Fruit fly (Drosophila melanogaster): ENCODE measurements around the gene CG11997.

The CG11997 gene

DNA sequence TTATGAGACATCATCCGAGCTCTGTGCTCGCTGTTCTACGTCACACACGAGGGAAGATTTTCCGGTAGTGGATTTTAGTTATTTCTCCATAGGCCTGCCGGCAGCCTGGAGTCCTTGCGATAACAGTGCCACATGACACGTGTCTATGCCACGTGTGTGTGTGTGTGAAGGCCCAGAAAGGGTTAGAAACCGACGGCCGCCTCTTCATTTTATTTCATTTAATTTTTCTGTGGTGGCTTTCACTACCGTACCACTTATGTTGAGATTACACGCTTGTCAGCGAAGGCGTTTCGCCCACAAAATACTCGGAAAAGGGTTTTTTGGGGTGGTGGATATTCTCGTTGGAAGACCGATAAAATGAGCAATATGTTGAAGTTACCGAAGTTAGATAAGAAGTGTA, 32.2 kb upstream of the CG11997 start:
- no peak for TF ChIP-seq CG31627 (GFP tag; optimal IDR thresholded peaks at IDR 0.05)
- no peak for TF ChIP-seq svp (GFP tag)
- no peak for TF ChIP-seq Hr39 (GFP tag; optimal IDR thresholded peaks at IDR 0.05)
- no peak for TF ChIP-seq OdsH (GFP tag; optimal IDR thresholded peaks at IDR 0.05)
- TF ChIP-seq ss (GFP tag; optimal IDR thresholded peaks at IDR 0.05): no peak
- TF ChIP-seq CG32006 (GFP tag; optimal IDR thresholded peaks at IDR 0.05): no peak
- no peak for TF ChIP-seq fd59A (GFP tag; optimal IDR thresholded peaks at IDR 0.05)
- no peak for TF ChIP-seq Smox (GFP tag; optimal IDR thresholded peaks at IDR 0.05)
- TF ChIP-seq CG1621 (tag; optimal IDR thresholded peaks at IDR 0.05): no peak
- no peak for TF ChIP-seq CG34406 (GFP tag; optimal IDR thresholded peaks at IDR 0.05)
- no peak for TF ChIP-seq Sox102F (GFP tag; optimal IDR thresholded peaks at IDR 0.05)
- no peak for TF ChIP-seq lz (GFP tag; optimal IDR thresholded peaks at IDR 0.05)
- no peak for TF ChIP-seq Hr38 (GFP tag; optimal IDR thresholded peaks at IDR 0.05)
- TF ChIP-seq CG8119 (GFP tag; IDR thresholded peaks at IDR 0.05): no peak
- no peak for TF ChIP-seq Lpt (GFP tag; optimal IDR thresholded peaks at IDR 0.05)
- no peak for TF ChIP-seq Ets21C (GFP tag; optimal IDR thresholded peaks at IDR 0.05)
- TF ChIP-seq cyc (GFP tag; optimal IDR thresholded peaks at IDR 0.05): no peak

DNA sequence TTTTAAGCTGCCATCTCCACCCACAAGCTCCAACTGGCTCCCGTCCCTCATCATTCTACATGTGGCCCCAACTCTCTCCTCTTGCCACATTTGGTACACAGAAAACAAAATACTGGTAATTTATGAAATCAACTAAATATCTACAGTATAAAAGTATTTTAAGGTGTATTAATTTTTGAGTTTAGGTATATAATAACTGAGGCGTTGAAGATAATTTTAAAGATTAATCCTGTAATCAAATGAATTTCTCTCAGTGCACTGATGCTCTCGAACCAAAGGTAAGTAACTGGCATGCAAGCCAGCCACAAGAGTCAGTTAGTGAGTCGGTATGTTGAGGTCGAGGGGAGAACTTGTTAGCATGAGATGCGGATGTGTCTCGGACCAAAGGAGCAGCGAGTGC, 29.9 kb upstream of the CG11997 start:
- no peak for TF ChIP-seq Hr38 (GFP tag; optimal IDR thresholded peaks at IDR 0.05)
- TF ChIP-seq CG6854 (GFP tag; optimal IDR thresholded peaks at IDR 0.05): peak; percentile 68
- peak; percentile 77 for TF ChIP-seq CG15336 (GFP tag; IDR thresholded peaks at IDR 0.05)
- TF ChIP-seq acj6 (GFP tag; optimal IDR thresholded peaks at IDR 0.05): peak; percentile 86
- TF ChIP-seq Sox15 (GFP tag; optimal IDR thresholded peaks at IDR 0.05): peak; percentile 56
- peak; percentile 47 for TF ChIP-seq Eip93F (GFP tag; optimal IDR thresholded peaks at IDR 0.05)
- TF ChIP-seq ss (GFP tag; optimal IDR thresholded peaks at IDR 0.05): peak; percentile 82 to 90
- TF ChIP-seq Ets96B (tag; optimal IDR thresholded peaks at IDR 0.05): peak; percentile 90
- TF ChIP-seq pdm3 (GFP tag; optimal IDR thresholded peaks at IDR 0.05): peak; percentile 86
- TF ChIP-seq Hr39 (GFP tag; optimal IDR thresholded peaks at IDR 0.05): peak; percentile 87
- TF ChIP-seq OdsH (GFP tag; optimal IDR thresholded peaks at IDR 0.05): peak; percentile 86
- peak; percentile 61 to 84 for TF ChIP-seq salr (GFP tag; optimal IDR thresholded peaks at IDR 0.05)
- peak; percentile 82 for TF ChIP-seq CG34406 (GFP tag; optimal IDR thresholded peaks at IDR 0.05)
- peak; percentile 86 for TF ChIP-seq achi (GFP tag; optimal IDR thresholded peaks at IDR 0.05)
- peak; percentile 76 for TF ChIP-seq CG11902 (GFP tag; optimal IDR thresholded peaks at IDR 0.05)
- peak; percentile 83 for TF ChIP-seq CG10669 (GFP tag; optimal IDR thresholded peaks at IDR 0.05)
- peak; percentile 84 for TF ChIP-seq CG8119 (GFP tag; IDR thresholded peaks at IDR 0.05)
- TF ChIP-seq CG11294 (GFP tag; IDR thresholded peaks at IDR 0.05): 0 out of 2 replicates have a peak, but pooled peaks have one; percentile 17
- peak; percentile 20 for TF ChIP-seq dac (GFP tag; optimal IDR thresholded peaks at IDR 0.05)
- TF ChIP-seq CG16779 (tag; optimal IDR thresholded peaks at IDR 0.05): peak; percentile 67
- TF ChIP-seq CG10631 (GFP tag; optimal IDR thresholded peaks at IDR 0.05): peak; percentile 92
- TF ChIP-seq fkh (GFP tag; optimal IDR thresholded peaks at IDR 0.05): no peak
- peak; percentile 88 for TF ChIP-seq CG3032 (tag; optimal IDR thresholded peaks at IDR 0.05)
- peak; percentile 74 for TF ChIP-seq CG9139 (GFP tag; optimal IDR thresholded peaks at IDR 0.05)
- peak; percentile 96 for TF ChIP-seq Eip78C (GFP tag)
- TF ChIP-seq vri (GFP tag; optimal IDR thresholded peaks at IDR 0.05): peak; percentile 63
- peak; percentile 74 for TF ChIP-seq Gug (GFP tag; IDR thresholded peaks at IDR 0.05)
- TF ChIP-seq CG6276 (GFP tag; optimal IDR thresholded peaks at IDR 0.05): peak; percentile 46
- TF ChIP-seq esn (GFP tag; optimal IDR thresholded peaks at IDR 0.05): peak; percentile 93
- peak; percentile 94 for TF ChIP-seq svp (GFP tag)
- TF ChIP-seq lz (GFP tag; optimal IDR thresholded peaks at IDR 0.05): peak; percentile 88
- TF ChIP-seq Met (GFP tag; optimal IDR thresholded peaks at IDR 0.05): peak; percentile 89
- peak; percentile 88 for TF ChIP-seq CG6163 (GFP tag; IDR thresholded peaks at IDR 0.05)
- peak; percentile 76 for TF ChIP-seq eg (GFP tag; IDR thresholded peaks at IDR 0.05)
- TF ChIP-seq fd59A (GFP tag; optimal IDR thresholded peaks at IDR 0.05): peak; percentile 83
- peak; percentile 81 for TF ChIP-seq CG6808 (GFP tag; optimal IDR thresholded peaks at IDR 0.05)
- TF ChIP-seq CG3919 (GFP tag; optimal IDR thresholded peaks at IDR 0.05): peak; percentile 91
- TF ChIP-seq CG8319 (GFP tag; optimal IDR thresholded peaks at IDR 0.05): peak; percentile 74
- peak; percentile 83 for TF ChIP-seq spab (GFP tag; optimal IDR thresholded peaks at IDR 0.05)
- TF ChIP-seq topi (GFP tag; optimal IDR thresholded peaks at IDR 0.05): peak; percentile 89
- TF ChIP-seq Hr4 (GFP tag; optimal IDR thresholded peaks at IDR 0.05): peak; percentile 84
- peak; percentile 86 for TF ChIP-seq cyc (GFP tag; optimal IDR thresholded peaks at IDR 0.05)
- peak; percentile 87 for TF ChIP-seq CG6792 (GFP tag; optimal IDR thresholded peaks at IDR 0.05)
